Fruit fly (Drosophila melanogaster) whole organism, embryonic: ENCODE results near the gene CG43922.

Experiments
- Bteb2 ChIP-seq: fragments of 200-800 bp; sonication (Bioruptor generic); optimal IDR thresholded peaks from 2 replicates; lab custom pipeline; 2016; ENCODE audit warnings: missing biosample characterization, missing genetic modification characterization
- CG10267 ChIP-seq: fragments of 200-800 bp; sonication (Bioruptor generic); optimal IDR thresholded peaks from 2 replicates; lab custom pipeline; 2018; ENCODE audit warnings: missing biosample characterization, mild to moderate bottlenecking, missing genetic modification characterization, moderate library complexity
- CG10274 ChIP-seq: fragments of 200-800 bp; sonication (Bioruptor generic); optimal IDR thresholded peaks from 3 replicates; lab custom pipeline; 2017; ENCODE audit warnings: missing biosample characterization, mild to moderate bottlenecking, missing genetic modification characterization
- CG11456 ChIP-seq: fragments of 200-800 bp; sonication (Bioruptor generic); IDR thresholded peaks from 3 replicates; pipeline ENCODE4 v1.3.6; 2022; ENCODE audit warnings: missing biosample characterization, missing genetic modification characterization
- CG11723 ChIP-seq: fragments of 200-800 bp; sonication (Bioruptor generic); optimal IDR thresholded peaks from 2 replicates; lab custom pipeline; 2017; ENCODE audit warnings: missing biosample characterization, mild to moderate bottlenecking, missing genetic modification characterization
- CG12744 ChIP-seq: fragments of 200-800 bp; sonication (Bioruptor generic); optimal IDR thresholded peaks from 2 replicates; lab custom pipeline; 2016; ENCODE audit warnings: missing biosample characterization, missing genetic modification characterization
- CG13894 ChIP-seq: fragments of 200-800 bp; sonication (Bioruptor generic); optimal IDR thresholded peaks from 3 replicates; lab custom pipeline; 2018; ENCODE audit warnings: missing biosample characterization, mild to moderate bottlenecking, missing genetic modification characterization, moderate library complexity
- CG16813 ChIP-seq: fragments of 200-800 bp; sonication (Bioruptor generic); IDR thresholded peaks from 3 replicates; pipeline ENCODE4 v1.3.6; 2022; ENCODE audit warnings: missing biosample characterization, missing genetic modification characterization; ENCODE audit not compliant: partially characterized antibody
- CG1832 ChIP-seq: fragments of 200-800 bp; sonication (Bioruptor generic); optimal IDR thresholded peaks from 2 replicates; lab custom pipeline; 2017; ENCODE audit warnings: missing biosample characterization, mild to moderate bottlenecking, missing genetic modification characterization, inconsistent platforms
- CG31224 ChIP-seq: fragments of 200-800 bp; sonication (Bioruptor generic); IDR thresholded peaks from 2 replicates; pipeline ENCODE4 v1.3.6; 2022; ENCODE audit warnings: missing biosample characterization, missing genetic modification characterization
- CG31388 ChIP-seq: fragments of 200-800 bp; sonication (Bioruptor generic); optimal IDR thresholded peaks from 2 replicates; lab custom pipeline; 2016; ENCODE audit warnings: missing biosample characterization, missing genetic modification characterization
- CG3847 ChIP-seq: fragments of 200-800 bp; sonication (Bioruptor generic); IDR thresholded peaks from 2 replicates; pipeline ENCODE4 v1.3.6; 2022; ENCODE audit warnings: missing biosample characterization, missing genetic modification characterization
- CG4404 ChIP-seq: fragments of 200-800 bp; sonication (Bioruptor generic); IDR thresholded peaks from 2 replicates; pipeline ENCODE4 v1.3.6; 2022; ENCODE audit warnings: missing biosample characterization, missing genetic modification characterization
- CG4854 ChIP-seq: fragments of 200-800 bp; sonication (Bioruptor generic); optimal IDR thresholded peaks from 2 replicates; lab custom pipeline; 2016; ENCODE audit warnings: missing biosample characterization, missing genetic modification characterization, inconsistent platforms
- CG5180 ChIP-seq: fragments of 200-800 bp; sonication (Bioruptor generic); optimal IDR thresholded peaks from 3 replicates; lab custom pipeline; 2017; ENCODE audit warnings: missing biosample characterization, missing genetic modification characterization, mild to moderate bottlenecking, moderate library complexity, missing genetic modification reagents
- CG6175 ChIP-seq: fragments of 200-800 bp; sonication (Bioruptor generic); IDR thresholded peaks from 3 replicates; pipeline ENCODE4 v1.3.6; 2022; ENCODE audit warnings: missing biosample characterization, missing genetic modification characterization
- CG6683 ChIP-seq: fragments of 200-800 bp; sonication (Bioruptor generic); optimal IDR thresholded peaks from 2 replicates; lab custom pipeline; 2017; ENCODE audit warnings: missing biosample characterization, mild to moderate bottlenecking, missing genetic modification characterization, missing genetic modification reagents
- CG8388 ChIP-seq: fragments of 200-800 bp; sonication (Bioruptor generic); optimal IDR thresholded peaks from 2 replicates; lab custom pipeline; 2019; ENCODE audit warnings: missing biosample characterization, mild to moderate bottlenecking, missing genetic modification characterization, moderate library complexity
- CG9609 ChIP-seq: fragments of 200-800 bp; sonication (Bioruptor generic); optimal IDR thresholded peaks from 3 replicates; lab custom pipeline; 2016; ENCODE audit warnings: missing biosample characterization, missing genetic modification characterization
- Eip74EF ChIP-seq, 2 experiments: fragments of 200-800 bp in 1 of 2; fragments of >200 bp in 1 of 2; sonication (Bioruptor generic) in 1 of 2; optimal IDR thresholded peaks; 2 replicates each; lab custom pipeline; 2017 to 2019; ENCODE audit warnings: missing biosample characterization in 2 of 2, missing genetic modification characterization in 2 of 2, mild to moderate bottlenecking in 1 of 2, moderate library complexity in 1 of 2
- Elba2 ChIP-seq: fragments of 200-800 bp; sonication (Bioruptor generic); optimal IDR thresholded peaks from 3 replicates; lab custom pipeline; 2016; ENCODE audit warnings: missing biosample characterization, missing genetic modification characterization
- Hand ChIP-seq: fragments of 200-800 bp; sonication (Bioruptor generic); optimal IDR thresholded peaks from 2 replicates; lab custom pipeline; 2017; ENCODE audit warnings: mild to moderate bottlenecking, missing biosample characterization, missing genetic modification reagents, missing genetic modification characterization
- Hmr ChIP-seq: fragments of 200-800 bp; sonication (Bioruptor generic); optimal IDR thresholded peaks from 3 replicates; lab custom pipeline; 2017; ENCODE audit warnings: mild to moderate bottlenecking, missing biosample characterization, missing genetic modification reagents, missing genetic modification characterization
- Hr39 ChIP-seq: fragments of >200 bp; optimal IDR thresholded peaks from 2 replicates; lab custom pipeline; 2017
- Mad ChIP-seq: fragments of 200-800 bp; sonication (Bioruptor generic); optimal IDR thresholded peaks from 2 replicates; lab custom pipeline; 2016; ENCODE audit warnings: missing biosample characterization, missing genetic modification characterization
- Nf-YA ChIP-seq: fragments of 200-800 bp; sonication (Bioruptor generic); IDR thresholded peaks from 2 replicates; pipeline ENCODE4 v1.3.6; 2022; ENCODE audit warnings: missing biosample characterization, missing genetic modification characterization
- Nf-YB ChIP-seq: fragments of 200-800 bp; sonication (Bioruptor generic); optimal IDR thresholded peaks from 3 replicates; lab custom pipeline; 2019; ENCODE audit warnings: missing biosample characterization, mild to moderate bottlenecking, missing genetic modification characterization, moderate library complexity
- Rx ChIP-seq: fragments of 200-800 bp; sonication (Bioruptor generic); IDR thresholded peaks from 2 replicates; pipeline ENCODE4 v1.3.6; 2022; ENCODE audit warnings: missing biosample characterization, missing genetic modification characterization
- Six4 ChIP-seq: fragments of 200-800 bp; sonication (Bioruptor generic); optimal IDR thresholded peaks from 2 replicates; lab custom pipeline; 2016; ENCODE audit warnings: missing biosample characterization, missing genetic modification characterization
- Sry-β ChIP-seq: fragments of 200-800 bp; sonication (Bioruptor generic); optimal IDR thresholded peaks from 2 replicates; lab custom pipeline; 2018; ENCODE audit warnings: missing biosample characterization, mild to moderate bottlenecking, missing genetic modification characterization, moderate library complexity
- Sry-δ ChIP-seq: fragments of 200-800 bp; sonication (Bioruptor generic); optimal IDR thresholded peaks from 2 replicates; lab custom pipeline; 2016; ENCODE audit warnings: missing biosample characterization, missing genetic modification characterization
- Taf1 ChIP-seq: fragments of 200-800 bp; sonication (Bioruptor generic); IDR thresholded peaks from 2 replicates; pipeline ENCODE4 v1.3.6; 2022; ENCODE audit warnings: missing biosample characterization, missing genetic modification characterization
- Usf ChIP-seq: fragments of 200-800 bp; sonication (Bioruptor generic); optimal IDR thresholded peaks from 2 replicates; lab custom pipeline; 2017; ENCODE audit warnings: missing genotype, missing biosample characterization, missing genetic modification characterization
- al ChIP-seq: fragments of 200-800 bp; sonication (Bioruptor generic); IDR thresholded peaks from 2 replicates; pipeline ENCODE4 v1.3.6; 2022; ENCODE audit warnings: missing biosample characterization, missing genetic modification characterization
- bowl ChIP-seq: fragments of 200-800 bp; sonication (Bioruptor generic); IDR thresholded peaks from 2 replicates; pipeline ENCODE4 v1.3.6; 2022; ENCODE audit warnings: missing biosample characterization, missing genetic modification characterization
- disco-r ChIP-seq: fragments of 200-800 bp; sonication (Bioruptor generic); optimal IDR thresholded peaks from 2 replicates; lab custom pipeline; 2016; ENCODE audit warnings: missing biosample characterization, missing genetic modification characterization
- dm ChIP-seq: fragments of 200-800 bp; sonication (Bioruptor generic); optimal IDR thresholded peaks from 3 replicates; lab custom pipeline; 2016; ENCODE audit warnings: missing biosample characterization, missing genetic modification characterization
- emc ChIP-seq: fragments of 200-800 bp; sonication (Bioruptor generic); optimal IDR thresholded peaks from 2 replicates; lab custom pipeline; 2016; ENCODE audit warnings: missing biosample characterization, missing genetic modification characterization
- ewg ChIP-seq: fragments of 200-800 bp; sonication (Bioruptor generic); optimal IDR thresholded peaks from 3 replicates; lab custom pipeline; 2017; ENCODE audit warnings: mild to moderate bottlenecking, missing biosample characterization, missing genetic modification reagents, missing genetic modification characterization
- hbn ChIP-seq: fragments of 200-800 bp; sonication (Bioruptor generic); IDR thresholded peaks from 2 replicates; pipeline ENCODE4 v1.3.6; 2022; ENCODE audit warnings: missing biosample characterization, missing genetic modification characterization; ENCODE audit not compliant: partially characterized antibody
- jumu ChIP-seq: fragments of 200-800 bp; sonication (Bioruptor generic); optimal IDR thresholded peaks from 3 replicates; lab custom pipeline; 2016; ENCODE audit warnings: missing biosample characterization, missing genetic modification characterization
- knrl ChIP-seq: fragments of 200-800 bp; sonication (Bioruptor generic); IDR thresholded peaks from 3 replicates; pipeline ENCODE4 v1.3.6; 2022; ENCODE audit warnings: missing biosample characterization, missing genetic modification characterization; ENCODE audit not compliant: partially characterized antibody
- lbe ChIP-seq: fragments of 200-800 bp; sonication (Bioruptor generic); optimal IDR thresholded peaks from 2 replicates; lab custom pipeline; 2016; ENCODE audit warnings: missing biosample characterization, mild to moderate bottlenecking, missing genetic modification characterization
- mirr ChIP-seq: fragments of 200-800 bp; sonication (Bioruptor generic); optimal IDR thresholded peaks from 3 replicates; lab custom pipeline; 2018; ENCODE audit warnings: missing biosample characterization, mild to moderate bottlenecking, missing genetic modification characterization
- onecut ChIP-seq: fragments of 200-800 bp; sonication (Bioruptor generic); IDR thresholded peaks from 2 replicates; pipeline ENCODE4 v1.3.6; 2022; ENCODE audit warnings: missing biosample characterization, missing genetic modification characterization
- pzg ChIP-seq: fragments of 200-800 bp; sonication (Bioruptor generic); optimal IDR thresholded peaks from 3 replicates; lab custom pipeline; 2018; ENCODE audit warnings: missing biosample characterization, mild to moderate bottlenecking, missing genetic modification characterization, moderate library complexity
- sens ChIP-seq: fragments of 200-800 bp; sonication (Bioruptor generic); peaks from one replicate; lab custom pipeline; 2016; ENCODE audit warnings: missing biosample characterization, missing genetic modification characterization
- sr ChIP-seq: fragments of 200-800 bp; sonication (Bioruptor generic); IDR thresholded peaks from 3 replicates; pipeline ENCODE4 v1.3.6; 2022; ENCODE audit warnings: missing biosample characterization, missing genetic modification characterization
- toy ChIP-seq: fragments of 200-800 bp; sonication (Bioruptor generic); IDR thresholded peaks from 2 replicates; pipeline ENCODE4 v1.3.6; 2022; ENCODE audit warnings: missing biosample characterization, missing genetic modification characterization
- zf30C ChIP-seq: fragments of 200-800 bp; sonication (Bioruptor generic); optimal IDR thresholded peaks from 3 replicates; lab custom pipeline; 2018; ENCODE audit warnings: missing biosample characterization, mild to moderate bottlenecking, missing genetic modification characterization

The CG43922 gene

DNA sequence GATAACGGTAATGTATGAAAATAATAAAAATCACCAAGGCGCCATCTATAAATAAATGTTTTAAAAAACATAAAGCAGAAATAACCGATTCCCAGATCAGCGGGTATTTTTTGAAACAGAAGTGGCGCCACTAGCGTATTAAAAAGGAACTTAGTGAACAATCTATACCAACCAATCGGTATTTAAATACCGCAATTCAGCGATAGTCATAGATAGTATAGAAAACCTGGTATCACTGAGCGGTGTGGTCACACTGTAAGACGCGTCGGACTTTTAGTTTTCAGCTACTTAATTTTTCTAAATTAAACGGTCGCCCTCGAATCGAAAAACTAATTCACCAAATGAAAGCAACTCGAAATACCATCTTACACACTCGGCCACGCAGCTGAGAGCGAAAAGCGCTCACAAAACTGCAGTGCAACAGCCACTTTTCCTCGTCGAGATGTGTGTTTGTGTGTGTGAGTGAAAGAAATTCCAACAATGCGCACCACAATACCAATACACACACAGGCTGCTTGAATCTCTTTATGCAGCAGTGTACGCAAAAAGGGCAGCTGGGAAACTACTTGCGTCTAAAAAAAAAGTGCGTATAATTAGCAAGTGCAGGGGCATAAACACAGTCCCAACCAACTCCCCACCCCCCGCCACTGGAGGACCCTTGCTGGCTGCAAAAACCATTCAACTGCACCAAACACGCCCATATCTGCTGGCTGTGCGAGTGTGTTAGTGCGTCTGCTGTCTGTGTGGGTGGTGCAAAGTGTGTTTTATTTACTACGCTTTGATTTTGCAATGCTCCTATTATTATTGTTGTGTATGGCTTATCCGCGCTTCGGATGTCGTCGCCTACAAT lies 15.2 kb upstream of the CG43922 start, which contains the start of gene PDZ-GEF (continued):
- TF ChIP-seq disco-r (GFP tag; lab: Kevin White, UChicago), result peak; percentile 14
- TF ChIP-seq Hmr (GFP tag; lab: Kevin White, UChicago), result peak; percentile 74
- TF ChIP-seq CG1832 (GFP tag; lab: Kevin White, UChicago), result no peak
- TF ChIP-seq CG11456 (GFP tag; lab: Robert Waterston, UW), result peak; percentile 90
- TF ChIP-seq CG4854, result peak; percentile 63
- peak; percentile 20 for TF ChIP-seq CG8388
- TF ChIP-seq jumu (GFP tag; lab: Kevin White, UChicago), result peak; percentile 48
- TF ChIP-seq al (GFP tag; lab: Robert Waterston, UW), result no peak
- peak; percentile 53 for TF ChIP-seq ewg (GFP tag; lab: Kevin White, UChicago)
- no peak for TF ChIP-seq toy (GFP tag; lab: Robert Waterston, UW)
- TF ChIP-seq CG13894, result no peak
- peak; percentile 26 for TF ChIP-seq dm (GFP tag; lab: Kevin White, UChicago)
- no peak for TF ChIP-seq CG31224 (GFP tag; lab: Robert Waterston, UW)
- no peak for TF ChIP-seq Usf (GFP tag; lab: Kevin White, UChicago)
- TF ChIP-seq CG12744 (GFP tag; lab: Kevin White, UChicago), result no peak
- peak; percentile 25 for TF ChIP-seq CG9609
- TF ChIP-seq CG6683 (GFP tag; lab: Kevin White, UChicago), result no peak
- TF ChIP-seq emc (GFP tag; lab: Kevin White, UChicago), result no peak
- peak; percentile 74 for TF ChIP-seq Elba2 (GFP tag; lab: Kevin White, UChicago)
- TF ChIP-seq Sry-β (GFP tag; lab: Kevin White, UChicago), result no peak
- TF ChIP-seq Hr39 (lab: Kevin White, UChicago), result no peak
- TF ChIP-seq CG11723, result no peak
- TF ChIP-seq Mad, result peak; percentile 33
- peak; percentile 26 for TF ChIP-seq CG31388
- TF ChIP-seq Taf1 (GFP tag; lab: Robert Waterston, UW), result no peak
- peak; percentile 50; the same call in 2 of the 3 replicates for TF ChIP-seq knrl (GFP tag; lab: Robert Waterston, UW)
- no peak for TF ChIP-seq Bteb2 (GFP tag; lab: Kevin White, UChicago)
- TF ChIP-seq onecut (GFP tag; lab: Robert Waterston, UW), result peak; percentile 53; the same call in 1 of the 2 replicates
- TF ChIP-seq CG3847 (GFP tag; lab: Robert Waterston, UW), result peak; percentile 59
- TF ChIP-seq CG10274, result no peak
- TF ChIP-seq CG6175, result no peak
- TF ChIP-seq CG4404 (GFP tag; lab: Robert Waterston, UW), result no peak
- TF ChIP-seq Sry-δ, result peak; percentile 59
- TF ChIP-seq CG5180 (GFP tag; lab: Kevin White, UChicago), result no peak
- peak; percentile 68 for TF ChIP-seq CG10267 (tag; lab: Kevin White, UChicago)
- TF ChIP-seq Hand (GFP tag; lab: Kevin White, UChicago), result peak; percentile 10
- TF ChIP-seq sr (GFP tag; lab: Robert Waterston, UW), result no peak
- TF ChIP-seq Six4 (GFP tag; lab: Kevin White, UChicago), result peak; percentile 4
- peak; percentile 89 for TF ChIP-seq pzg (GFP tag; lab: Kevin White, UChicago)
- peak; percentile 91 for TF ChIP-seq sens (GFP tag; lab: Kevin White, UChicago)
- no peak for TF ChIP-seq Nf-YB (GFP tag; lab: Kevin White, UChicago)
- no peak for TF ChIP-seq Nf-YA
- no peak for TF ChIP-seq zf30C
- TF ChIP-seq CG16813 (GFP tag; lab: Robert Waterston, UW), result peak; percentile 41; the same call in 1 of the 3 replicates
- no peak for TF ChIP-seq hbn (GFP tag; lab: Robert Waterston, UW)
- TF ChIP-seq mirr (GFP tag; lab: Kevin White, UChicago), result no peak
- no peak for TF ChIP-seq bowl
- TF ChIP-seq lbe (GFP tag; lab: Kevin White, UChicago), result no peak
- no peak for TF ChIP-seq Rx (GFP tag; lab: Robert Waterston, UW)
- TF ChIP-seq Eip74EF (GFP tag; optimal IDR thresholded peaks at IDR 0.05; lab: Kevin White, UChicago), result no peak
